Worm (Caenorhabditis elegans): ENCODE measurements around the gene srlf-7.

DNA sequence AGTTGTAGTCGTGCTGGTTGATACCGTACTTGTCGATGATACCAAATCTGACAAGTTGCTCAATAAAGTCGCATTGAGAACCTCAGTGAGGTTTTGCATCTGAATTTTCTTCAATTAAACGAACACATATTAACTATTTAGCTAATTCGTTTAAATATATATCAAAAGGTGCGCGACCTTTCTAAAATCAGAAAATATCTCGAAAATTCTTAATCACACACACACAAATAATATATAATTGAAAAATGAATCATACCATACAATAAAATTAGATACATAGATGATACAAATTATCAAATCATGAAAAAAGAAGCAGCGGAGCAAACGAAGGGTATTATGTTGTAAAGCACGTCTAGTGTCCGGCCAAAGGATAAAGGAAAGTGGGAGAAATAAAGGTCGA lies 39.1 kb downstream of the srlf-7 start, which contains the start of gene D2024.5:
- TF ChIP-seq mep-1 (tag; optimal IDR thresholded peaks at IDR 0.05) (no peak), ces-1 (GFP tag; optimal IDR thresholded peaks at IDR 0.05) (no peak), tbx-8 (GFP tag; optimal IDR thresholded peaks at IDR 0.05) (no peak), blmp-1 (tag; optimal IDR thresholded peaks at IDR 0.05) (no peak), nhr-76 (tag; optimal IDR thresholded peaks at IDR 0.05) (no peak), elt-1 (tag; optimal IDR thresholded peaks at IDR 0.05; ENCODE audit: borderline replicate concordance, insufficient read depth) (no peak), mab-5 (tag; optimal IDR thresholded peaks at IDR 0.05) (no peak), nhr-237 (tag; optimal IDR thresholded peaks at IDR 0.05) (no peak), ztf-11 (tag; optimal IDR thresholded peaks at IDR 0.05) (no peak), lsy-2 (tag; optimal IDR thresholded peaks at IDR 0.05) (no peak), snpc-4 (tag; optimal IDR thresholded peaks at IDR 0.05) (no peak), lin-13 (tag; optimal IDR thresholded peaks at IDR 0.05) (no peak)

All from whole organism, mixed stage, embryonic.